Worm (Caenorhabditis elegans): Measurements from ENCODE around the gene fig-1.

- TF ChIP-seq gmeb-2 (tag; optimal IDR thresholded peaks at IDR 0.05) (no peak), syd-9 (tag; optimal IDR thresholded peaks at IDR 0.05) (no peak), lin-11 (tag; optimal IDR thresholded peaks at IDR 0.05) (no peak), pqm-1 (tag; optimal IDR thresholded peaks at IDR 0.05) (no peak), nfya-1 (tag; optimal IDR thresholded peaks at IDR 0.05) (no peak)
Observed at ce11 chrV:11014758-11015157, 33.7 kb upstream of the fig-1 start.
